Fruit fly (Drosophila melanogaster): ENCODE measurements around the gene CG3793.

dm6 chr2L:15731687-15732086 is 32.3 kb upstream of the CG3793 start:
- TF ChIP-seq EcR (GFP tag; optimal IDR thresholded peaks at IDR 0.05) (no peak), CG8159 (tag; optimal IDR thresholded peaks at IDR 0.05) (no peak), CG34367 (tag; optimal IDR thresholded peaks at IDR 0.05) (no peak), CG13204 (GFP tag; optimal IDR thresholded peaks at IDR 0.05) (no peak), CG32121 (GFP tag; IDR thresholded peaks at IDR 0.05) (no peak), Pif1A (GFP tag; optimal IDR thresholded peaks at IDR 0.05) (no peak), Pif1B (GFP tag; optimal IDR thresholded peaks at IDR 0.05) (no peak), CG8301 (tag; optimal IDR thresholded peaks at IDR 0.05) (no peak), fd96Ca (GFP tag; IDR thresholded peaks at IDR 0.05) (no peak), CG4496 (GFP tag; IDR thresholded peaks at IDR 0.05) (no peak)

Measured in whole organism, pupa.